Fruit fly (Drosophila melanogaster): ENCODE results near the gene Rhp.

- TF ChIP-seq CG34367 (tag; optimal IDR thresholded peaks at IDR 0.05) (no peak), rn (GFP tag; IDR thresholded peaks at IDR 0.05) (no peak), EcR (GFP tag; optimal IDR thresholded peaks at IDR 0.05) (no peak), CG17806 (tag; optimal IDR thresholded peaks at IDR 0.05) (no peak)
These were observed 42.6 kb upstream of the Rhp start, which contains the start of the genes CG8944 and CCT6 for dm6 chrX:15745905-15746681.
